Fruit fly (Drosophila melanogaster) whole organism, embryonic: ENCODE results near the gene sals.

Experiments
- CG10209 ChIP-seq: fragments of 200-800 bp; sonication (Bioruptor generic); optimal IDR thresholded peaks from 3 replicates; lab custom pipeline; 2017; ENCODE audit warnings: missing biosample characterization, mild to moderate bottlenecking, missing genetic modification characterization, missing genetic modification reagents
- CG10959 ChIP-seq: fragments of 200-800 bp; sonication (Bioruptor generic); IDR thresholded peaks from 2 replicates; pipeline ENCODE4 v1.3.6; 2022; ENCODE audit warnings: missing biosample characterization, missing genetic modification characterization
- CG13296 ChIP-seq: fragments of 200-800 bp; sonication (Bioruptor generic); optimal IDR thresholded peaks from 3 replicates; lab custom pipeline; 2018; ENCODE audit warnings: missing biosample characterization, mild to moderate bottlenecking, missing genetic modification characterization
- CG15601 ChIP-seq: fragments of 200-800 bp; sonication (Bioruptor generic); optimal IDR thresholded peaks from 3 replicates; lab custom pipeline; 2019; ENCODE audit warnings: missing biosample characterization, mild to moderate bottlenecking, missing genetic modification characterization, moderate library complexity
- CG17612 ChIP-seq: fragments of 200-800 bp; sonication (Bioruptor generic); IDR thresholded peaks from 2 replicates; pipeline ENCODE4 v1.3.6; 2022; ENCODE audit warnings: missing biosample characterization, missing genetic modification characterization
- CG17829 ChIP-seq: fragments of 200-800 bp; optimal IDR thresholded peaks from 2 replicates; lab custom pipeline; 2019; ENCODE audit warnings: missing biosample characterization, mild to moderate bottlenecking, missing genetic modification characterization, moderate library complexity
- CG2120 ChIP-seq: fragments of 200-800 bp; sonication (Bioruptor generic); optimal IDR thresholded peaks from 3 replicates; lab custom pipeline; 2016; ENCODE audit warnings: missing biosample characterization, missing genetic modification characterization
- CG31441 ChIP-seq: fragments of 200-800 bp; sonication (Bioruptor generic); IDR thresholded peaks from 2 replicates; pipeline ENCODE4 v1.3.6; 2022; ENCODE audit warnings: missing biosample characterization, missing genetic modification characterization
- CG33213 ChIP-seq: fragments of 200-800 bp; sonication (Bioruptor generic); optimal IDR thresholded peaks from 3 replicates; lab custom pipeline; 2016; ENCODE audit warnings: missing biosample characterization, missing genetic modification characterization
- CG4328 ChIP-seq: fragments of 200-800 bp; sonication (Bioruptor generic); optimal IDR thresholded peaks from 3 replicates; lab custom pipeline; 2017; ENCODE audit warnings: missing biosample characterization, missing genetic modification reagents, missing genetic modification characterization
- CG6654 ChIP-seq: fragments of 200-800 bp; sonication (Bioruptor generic); optimal IDR thresholded peaks from 2 replicates; lab custom pipeline; 2017; ENCODE audit warnings: missing biosample characterization, mild to moderate bottlenecking, missing genetic modification characterization
- CG8281 ChIP-seq: fragments of 200-800 bp; sonication (Bioruptor generic); optimal IDR thresholded peaks from 2 replicates; lab custom pipeline; 2018; ENCODE audit warnings: missing biosample characterization, mild to moderate bottlenecking, missing genetic modification characterization, moderate library complexity
- CG8924 ChIP-seq: fragments of 200-800 bp; optimal IDR thresholded peaks from 3 replicates; lab custom pipeline; 2019; ENCODE audit warnings: missing biosample characterization, mild to moderate bottlenecking, missing genetic modification characterization, moderate library complexity
- CG9437 ChIP-seq: fragments of 200-800 bp; sonication (Bioruptor generic); optimal IDR thresholded peaks from 2 replicates; lab custom pipeline; 2018; ENCODE audit warnings: missing biosample characterization, mild to moderate bottlenecking, missing genetic modification characterization
- CG9932 ChIP-seq: fragments of 200-800 bp; sonication (Bioruptor generic); IDR thresholded peaks from 2 replicates; pipeline ENCODE4 v1.3.6; 2022; ENCODE audit warnings: missing biosample characterization, missing genetic modification characterization
- Chrac-16 ChIP-seq: fragments of 200-800 bp; sonication (Bioruptor generic); optimal IDR thresholded peaks from 3 replicates; lab custom pipeline; 2016; ENCODE audit warnings: missing biosample characterization, missing genetic modification characterization
- CoRest ChIP-seq: fragments of 200-800 bp; sonication (Bioruptor generic); optimal IDR thresholded peaks from 3 replicates; lab custom pipeline; 2018; ENCODE audit warnings: missing biosample characterization, mild to moderate bottlenecking, missing genetic modification characterization, moderate library complexity
- CrebB ChIP-seq: fragments of 200-800 bp; sonication (Bioruptor generic); optimal IDR thresholded peaks from 3 replicates; lab custom pipeline; 2018; ENCODE audit warnings: missing biosample characterization, mild to moderate bottlenecking, missing genetic modification characterization
- Doc2 ChIP-seq: fragments of 200-800 bp; sonication (Bioruptor generic); IDR thresholded peaks from 2 replicates; pipeline ENCODE4 v1.3.6; 2022; ENCODE audit warnings: missing biosample characterization, missing genetic modification characterization
- Doc3 ChIP-seq: fragments of 200-800 bp; sonication (Bioruptor generic); IDR thresholded peaks from 3 replicates; pipeline ENCODE4 v1.3.6; 2022; ENCODE audit warnings: missing biosample characterization, missing genetic modification characterization; ENCODE audit not compliant: partially characterized antibody
- Hr3 ChIP-seq: fragments of 200-800 bp; sonication (Bioruptor generic); optimal IDR thresholded peaks from 3 replicates; lab custom pipeline; 2016; ENCODE audit warnings: missing biosample characterization, missing genetic modification characterization
- Hr78 ChIP-seq, 2 experiments: fragments of 200-800 bp in 1 of 2; fragments of >200 bp in 1 of 2; sonication (Bioruptor generic) in 1 of 2; optimal IDR thresholded peaks; 2 replicates each; lab custom pipeline; 2017 to 2019; ENCODE audit warnings: missing biosample characterization in 2 of 2, missing genetic modification characterization in 2 of 2, mild to moderate bottlenecking in 1 of 2, moderate library complexity in 1 of 2
- Lim3 ChIP-seq: fragments of 200-800 bp; sonication (Bioruptor generic); IDR thresholded peaks from 2 replicates; pipeline ENCODE4 v1.3.6; 2022; ENCODE audit warnings: missing biosample characterization, missing genetic modification characterization
- MBD-R2 ChIP-seq: fragments of 200-800 bp; sonication (Bioruptor generic); IDR thresholded peaks from 2 replicates; pipeline ENCODE4 v1.3.6; 2022; ENCODE audit warnings: missing biosample characterization, missing genetic modification characterization
- NK7.1 ChIP-seq: fragments of 200-800 bp; sonication (Bioruptor generic); optimal IDR thresholded peaks from 3 replicates; lab custom pipeline; 2016; ENCODE audit warnings: missing biosample characterization, missing genetic modification characterization
- Oli ChIP-seq: fragments of 200-800 bp; sonication (Bioruptor generic); optimal IDR thresholded peaks from 2 replicates; lab custom pipeline; 2018; ENCODE audit warnings: missing biosample characterization, mild to moderate bottlenecking, missing genetic modification characterization, moderate library complexity
- PHDP ChIP-seq: fragments of 200-800 bp; sonication (Bioruptor generic); optimal IDR thresholded peaks from 3 replicates; lab custom pipeline; 2018; ENCODE audit warnings: missing biosample characterization, mild to moderate bottlenecking, missing genetic modification characterization, moderate library complexity
- Ptx1 ChIP-seq: fragments of 200-800 bp; sonication (Bioruptor generic); IDR thresholded peaks from 2 replicates; pipeline ENCODE4 v1.3.6; 2022; ENCODE audit warnings: missing biosample characterization, missing genetic modification characterization
- Sox102F ChIP-seq: fragments of 200-800 bp; sonication (Bioruptor generic); optimal IDR thresholded peaks from 2 replicates; lab custom pipeline; 2018; ENCODE audit warnings: missing biosample characterization, mild to moderate bottlenecking, missing genetic modification characterization, moderate library complexity
- al ChIP-seq: fragments of 200-800 bp; sonication (Bioruptor generic); IDR thresholded peaks from 2 replicates; pipeline ENCODE4 v1.3.6; 2022; ENCODE audit warnings: missing biosample characterization, missing genetic modification characterization
- ap ChIP-seq: fragments of 200-800 bp; sonication (Bioruptor generic); IDR thresholded peaks from 2 replicates; pipeline ENCODE4 v1.3.6; 2022; ENCODE audit warnings: missing biosample characterization, missing genetic modification characterization
- az2 ChIP-seq: fragments of 200-800 bp; sonication (Bioruptor generic); optimal IDR thresholded peaks from 3 replicates; lab custom pipeline; 2016; ENCODE audit warnings: missing biosample characterization, missing genetic modification characterization
- cas ChIP-seq: fragments of 200-800 bp; sonication (Bioruptor generic); IDR thresholded peaks from 2 replicates; pipeline ENCODE4 v1.3.6; 2022; ENCODE audit warnings: missing biosample characterization, missing genetic modification characterization
- crp ChIP-seq, 2 experiments: fragments of 200-800 bp; sonication (Bioruptor generic); optimal IDR thresholded peaks; 2 replicates in 1 of 2; 3 replicates in 1 of 2; lab custom pipeline; 2017; ENCODE audit warnings: missing biosample characterization in 2 of 2, missing genetic modification characterization in 2 of 2, mild to moderate bottlenecking in 1 of 2, moderate library complexity in 1 of 2
- eyg ChIP-seq: fragments of 200-800 bp; sonication (Bioruptor generic); optimal IDR thresholded peaks from 3 replicates; lab custom pipeline; 2016; ENCODE audit warnings: missing biosample characterization, missing genetic modification characterization
- gem ChIP-seq: fragments of 200-800 bp; sonication (Bioruptor generic); optimal IDR thresholded peaks from 2 replicates; lab custom pipeline; 2019; ENCODE audit warnings: missing biosample characterization, mild to moderate bottlenecking, missing genetic modification characterization, moderate library complexity
- h ChIP-seq: fragments of >200 bp; optimal IDR thresholded peaks from 2 replicates; lab custom pipeline; 2017
- hkb ChIP-seq, 2 experiments: fragments of 200-800 bp in 1 of 2; fragments of >200 bp in 1 of 2; sonication (Bioruptor generic) in 1 of 2; IDR thresholded peaks in 1 of 2; optimal IDR thresholded peaks in 1 of 2; 2 replicates each; pipeline versions ENCODE4 v1.3.6 to Lab custom; 2017 to 2022; ENCODE audit warnings: missing biosample characterization in 1 of 2, missing genetic modification characterization in 1 of 2
- kah ChIP-seq: fragments of 200-800 bp; sonication (Bioruptor generic); optimal IDR thresholded peaks from 2 replicates; lab custom pipeline; 2018; ENCODE audit warnings: missing biosample characterization, mild to moderate bottlenecking, missing genetic modification characterization
- nmo ChIP-seq: fragments of 200-800 bp; sonication (Bioruptor generic); optimal IDR thresholded peaks from 2 replicates; lab custom pipeline; 2018; ENCODE audit warnings: missing biosample characterization, mild to moderate bottlenecking, missing genetic modification characterization, moderate library complexity
- onecut ChIP-seq: fragments of 200-800 bp; sonication (Bioruptor generic); IDR thresholded peaks from 2 replicates; pipeline ENCODE4 v1.3.6; 2022; ENCODE audit warnings: missing biosample characterization, missing genetic modification characterization
- sd ChIP-seq: fragments of 200-800 bp; sonication (Bioruptor generic); optimal IDR thresholded peaks from 3 replicates; lab custom pipeline; 2018; ENCODE audit warnings: missing biosample characterization, mild to moderate bottlenecking, missing genetic modification characterization, moderate library complexity
- sisA ChIP-seq: fragments of 200-800 bp; sonication (Bioruptor generic); IDR thresholded peaks from 2 replicates; pipeline ENCODE4 v1.3.6; 2022; ENCODE audit warnings: missing biosample characterization, missing genetic modification characterization
- slbo ChIP-seq: fragments of 200-800 bp; sonication (Bioruptor generic); IDR thresholded peaks from 2 replicates; pipeline ENCODE4 v1.3.6; 2022; ENCODE audit warnings: missing biosample characterization, missing genetic modification characterization
- stc ChIP-seq: fragments of 200-800 bp; sonication (Bioruptor generic); IDR thresholded peaks from 2 replicates; pipeline ENCODE4 v1.3.6; 2022; ENCODE audit warnings: missing biosample characterization, missing genetic modification characterization
- sug ChIP-seq: fragments of 200-800 bp; optimal IDR thresholded peaks from 2 replicates; lab custom pipeline; 2019; ENCODE audit warnings: missing biosample characterization, mild to moderate bottlenecking, missing genetic modification characterization, moderate library complexity
- toy ChIP-seq: fragments of 200-800 bp; sonication (Bioruptor generic); IDR thresholded peaks from 2 replicates; pipeline ENCODE4 v1.3.6; 2022; ENCODE audit warnings: missing biosample characterization, missing genetic modification characterization
- unc-4 ChIP-seq: fragments of 200-800 bp; sonication (Bioruptor generic); IDR thresholded peaks from 2 replicates; pipeline ENCODE4 v1.3.6; 2022; ENCODE audit warnings: missing biosample characterization, missing genetic modification characterization; ENCODE audit not compliant: partially characterized antibody

Gene sals

dm6 chr3R:11458022-11458850 is 6.6 kb upstream of the sals start (continued):
- TF ChIP-seq CG8924 (peak; percentile 48), gem (tag; lab: Kevin White, UChicago) (peak; percentile 71), Hr3 (GFP tag; lab: Kevin White, UChicago) (peak; percentile 46), hkb (optimal IDR thresholded peaks at IDR 0.05; lab: Kevin White, UChicago) (no peak), hkb (GFP tag; IDR thresholded peaks at IDR 0.05; lab: Robert Waterston, UW) (peak; percentile 82), Chrac-16 (peak; percentile 6), CG13296 (peak; percentile 52), Doc2 (GFP tag; lab: Robert Waterston, UW) (peak; percentile 64; the same call in 1 of the 2 replicates), sisA (peak; percentile 64), toy (0 out of 2 replicates have a peak, but pooled peaks have one; percentile 75), CoRest (tag; lab: Kevin White, UChicago) (peak; percentile 73), Lim3 (GFP tag; lab: Robert Waterston, UW) (no peak), Oli (peak; percentile 60), onecut (GFP tag; lab: Robert Waterston, UW) (peak; percentile 45), PHDP (tag; lab: Kevin White, UChicago) (peak; percentile 67), CG15601 (tag; lab: Kevin White, UChicago) (no peak), CG8281 (tag; lab: Kevin White, UChicago) (peak; percentile 22), CG6654 (GFP tag; lab: Kevin White, UChicago) (no peak), CG17612 (0 out of 2 replicates have a peak, but pooled peaks have one; percentile 38), MBD-R2 (GFP tag; lab: Robert Waterston, UW) (peak; percentile 58), CG10959 (peak; percentile 47; the same call in 1 of the 2 replicates), al (peak; percentile 78), kah (GFP tag; lab: Kevin White, UChicago) (no peak), Hr78 (GFP tag; optimal IDR thresholded peaks at IDR 0.05; lab: Kevin White, UChicago) (peak in 1 of 2 experiments; percentile 60), h (no peak), CG10209 (GFP tag; lab: Kevin White, UChicago) (peak; percentile 64), Ptx1 (GFP tag; lab: Robert Waterston, UW) (peak; percentile 86), crp (GFP tag; optimal IDR thresholded peaks at IDR 0.05; lab: Kevin White, UChicago) (peak in 1 of 2 experiments; percentile 4), CG17829 (peak; percentile 41), nmo (GFP tag; lab: Kevin White, UChicago) (peak; percentile 53), CG33213 (GFP tag; lab: Kevin White, UChicago) (no peak), CG9437 (peak; percentile 37), NK7.1 (GFP tag; lab: Kevin White, UChicago) (peak; percentile 22), unc-4 (GFP tag; lab: Robert Waterston, UW) (no peak), CG2120 (GFP tag; lab: Kevin White, UChicago) (peak; percentile 86), CG9932 (GFP tag; lab: Robert Waterston, UW) (peak; percentile 75), sd (peak; percentile 88), sug (tag; lab: Kevin White, UChicago) (peak; percentile 50), Sox102F (peak; percentile 65), CG4328 (no peak), ap (GFP tag; lab: Robert Waterston, UW) (peak; percentile 41; the same call in 1 of the 2 replicates), stc (peak; percentile 54; the same call in 1 of the 2 replicates), CrebB (no peak), eyg (peak; percentile 77), az2 (peak; percentile 38), cas (GFP tag; lab: Robert Waterston, UW) (peak; percentile 62; the same call in 1 of the 2 replicates), CG31441 (GFP tag; lab: Robert Waterston, UW) (peak; percentile 52; the same call in 1 of the 2 replicates), slbo (peak; percentile 91), Doc3 (GFP tag; lab: Robert Waterston, UW) (no peak)
